Worm (Caenorhabditis elegans): Measurements from ENCODE around the gene C05C10.2.

The C05C10.2 gene

ce11 chrII:9892409-9892808 lies 29.6 kb upstream of the C05C10.2 start, which contains the start of gene C08H9.16 (continued):
- TF ChIP-seq ccch-3 (GFP tag; optimal IDR thresholded peaks at IDR 0.05) (no peak), madf-6 (GFP tag; IDR thresholded peaks at IDR 0.05) (peak; percentile 58; the same call in 1 of the 2 replicates), lin-40 (tag; optimal IDR thresholded peaks at IDR 0.05) (no peak), cebp-1 (GFP tag; IDR thresholded peaks at IDR 0.05) (no peak), cebp-1 (tag; optimal IDR thresholded peaks at IDR 0.05) (no peak), lsl-1 (GFP tag; optimal IDR thresholded peaks at IDR 0.05) (peak; percentile 88), F57A8.1 (GFP tag; optimal IDR thresholded peaks at IDR 0.05) (no peak), attf-5 (GFP tag; optimal IDR thresholded peaks at IDR 0.05) (peak; percentile 26), rcor-1 (GFP tag; IDR thresholded peaks at IDR 0.05) (no peak), snpc-3.4 (tag; optimal IDR thresholded peaks at IDR 0.05) (peak; percentile 7), bed-2 (GFP tag; IDR thresholded peaks at IDR 0.05) (no peak), tbp1 (GFP tag; optimal IDR thresholded peaks at IDR 0.05) (peak; percentile 13), F39B2.1 (GFP tag; IDR thresholded peaks at IDR 0.05) (no peak), ekl-4 (GFP tag; IDR thresholded peaks at IDR 0.05) (no peak), mel-28 (tag; optimal IDR thresholded peaks at IDR 0.05; ENCODE audit: borderline replicate concordance) (no peak), B0019.2 (GFP tag; conservative IDR thresholded peaks at IDR 0.05) (no peak), athp-1 (tag; optimal IDR thresholded peaks at IDR 0.05) (no peak), snpc-1.3 (tag; optimal IDR thresholded peaks at IDR 0.05; ENCODE audit: insufficient read depth) (peak; percentile 45), efl-1 (GFP tag; optimal IDR thresholded peaks at IDR 0.05) (peak; percentile 20), mes-4 (tag; optimal IDR thresholded peaks at IDR 0.05) (no peak), F49E8.2 (tag; optimal IDR thresholded peaks at IDR 0.05; ENCODE audit: insufficient read depth) (no peak), C17E4.6 (GFP tag; IDR thresholded peaks at IDR 0.05) (no peak), nhr-120 (GFP tag; IDR thresholded peaks at IDR 0.05) (no peak), zim-3 (tag; optimal IDR thresholded peaks at IDR 0.05) (no peak), T07F8.4 (tag; optimal IDR thresholded peaks at IDR 0.05) (no peak), pbrm-1 (GFP tag; IDR thresholded peaks at IDR 0.05) (no peak), B0035.1 (tag; optimal IDR thresholded peaks at IDR 0.05) (no peak), hmg-1.2 (GFP tag; IDR thresholded peaks at IDR 0.05) (peak; percentile 41; the same call in 1 of the 2 replicates), sea-2 (GFP tag; IDR thresholded peaks at IDR 0.05) (no peak), pha-4 (tag; optimal IDR thresholded peaks at IDR 0.05) (peak; percentile 13), F22D6.2 (tag; optimal IDR thresholded peaks at IDR 0.05) (no peak)

DNA sequence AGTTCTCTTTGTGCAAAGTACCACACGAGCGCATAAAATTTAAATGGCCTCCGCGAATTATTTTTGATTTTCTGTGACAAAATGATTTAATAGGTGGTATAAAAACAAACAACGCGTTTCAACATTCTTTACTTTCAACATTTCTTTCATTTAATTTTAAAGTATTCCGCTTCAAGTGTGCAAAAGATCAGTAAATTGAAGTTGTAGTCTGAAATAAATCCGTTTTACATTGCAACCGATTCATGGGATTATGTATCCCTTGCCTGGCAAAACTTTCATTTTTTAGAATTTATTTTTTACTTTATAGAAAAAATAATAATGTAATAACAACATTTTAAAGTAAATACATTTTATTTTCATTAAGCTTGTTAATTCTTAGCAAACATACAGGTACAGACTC lies 27.6 kb upstream of the C05C10.2 start, which contains the start of gene F26C11.1:
Gene F26C11.1, plus strand, starts transcription at position 301 of the 400 bp plus-strand sequence.
- TF ChIP-seq Y67H2A.10 (GFP tag; conservative IDR thresholded peaks at IDR 0.05) (no peak), hlh-26 (GFP tag; conservative IDR thresholded peaks at IDR 0.05) (no peak), pha-4 (tag; optimal IDR thresholded peaks at IDR 0.05) (no peak), sdz-38 (tag; optimal IDR thresholded peaks at IDR 0.05) (no peak), zfh-2 (GFP tag; conservative IDR thresholded peaks at IDR 0.05) (no peak), sea-2 (GFP tag; IDR thresholded peaks at IDR 0.05) (no peak), unc-62 (GFP tag; optimal IDR thresholded peaks at IDR 0.05) (no peak), pbrm-1 (GFP tag; IDR thresholded peaks at IDR 0.05) (no peak), K11D2.4 (GFP tag; IDR thresholded peaks at IDR 0.05) (no peak), ceh-100 (GFP tag; IDR thresholded peaks at IDR 0.05) (no peak), nhr-179 (tag; optimal IDR thresholded peaks at IDR 0.05) (no peak), athp-1 (tag; optimal IDR thresholded peaks at IDR 0.05) (no peak), mel-28 (tag; optimal IDR thresholded peaks at IDR 0.05; ENCODE audit: borderline replicate concordance) (no peak), hlh-12 (tag; optimal IDR thresholded peaks at IDR 0.05) (no peak), sptf-2 (GFP tag; optimal IDR thresholded peaks at IDR 0.05) (no peak), madf-10 (tag; optimal IDR thresholded peaks at IDR 0.05) (no peak)
